Worm (Caenorhabditis elegans) whole organism, L4/young adult: ENCODE data around the gene rod-1.

Experiments used
- W03F9.2 ChIP-seq: fragments of 150-350 bp; optimal IDR thresholded peaks from 2 replicates; lab custom pipeline; 2014; ENCODE audit warnings: missing biosample characterization, missing genetic modification characterization
- dao-5 ChIP-seq: sonication (generic microtip); optimal IDR thresholded peaks from 2 replicates; lab custom pipeline; 2016; ENCODE audit warnings: missing genotype, missing genetic modification characterization, moderate library complexity, missing compliant biosample characterization
- him-1 ChIP-seq: sonication (generic microtip); optimal IDR thresholded peaks from 2 replicates; lab custom pipeline; 2016; ENCODE audit warnings: missing genotype, missing genetic modification reagents, missing genetic modification characterization, missing compliant biosample characterization

rod-1 gene

ce11 chrIV:7520841-7521240, 42.6 kb downstream of the rod-1 start:
- TF ChIP-seq W03F9.2 (tag; lab: Kevin White, UChicago) (no peak), dao-5 (tag; lab: Kevin White, UChicago) (no peak), him-1 (tag; lab: Kevin White, UChicago) (no peak)

- TF ChIP-seq W03F9.2 (tag; lab: Kevin White, UChicago): no peak
- no peak for TF ChIP-seq him-1 (tag; lab: Kevin White, UChicago)
- TF ChIP-seq dao-5 (tag; lab: Kevin White, UChicago): no peak
Observed at ce11 chrIV:7521591-7521990, 43.3 kb downstream of the rod-1 start.

- TF ChIP-seq dao-5 (tag; lab: Kevin White, UChicago): no peak
Observed at ce11 chrIV:7523744-7524143, 45.5 kb downstream of the rod-1 start.

ce11 chrIV:7530226-7531070, 52.2 kb downstream of the rod-1 start:
- TF ChIP-seq him-1 (tag; lab: Kevin White, UChicago) (no peak), W03F9.2 (tag; lab: Kevin White, UChicago) (no peak), dao-5 (tag; lab: Kevin White, UChicago) (no peak)

ce11 chrIV:7532360-7532759, 54.1 kb downstream of the rod-1 start, which contains the start of gene R05G6.1:
Gene R05G6.1, plus strand, starts transcription at chrIV:7532660.
- TF ChIP-seq dao-5 (tag; lab: Kevin White, UChicago) (no peak), him-1 (tag; lab: Kevin White, UChicago) (no peak), W03F9.2 (tag; lab: Kevin White, UChicago) (no peak)
